Fruit fly (Drosophila melanogaster): Measurements from ENCODE around the gene chm.

The chm gene

DNA sequence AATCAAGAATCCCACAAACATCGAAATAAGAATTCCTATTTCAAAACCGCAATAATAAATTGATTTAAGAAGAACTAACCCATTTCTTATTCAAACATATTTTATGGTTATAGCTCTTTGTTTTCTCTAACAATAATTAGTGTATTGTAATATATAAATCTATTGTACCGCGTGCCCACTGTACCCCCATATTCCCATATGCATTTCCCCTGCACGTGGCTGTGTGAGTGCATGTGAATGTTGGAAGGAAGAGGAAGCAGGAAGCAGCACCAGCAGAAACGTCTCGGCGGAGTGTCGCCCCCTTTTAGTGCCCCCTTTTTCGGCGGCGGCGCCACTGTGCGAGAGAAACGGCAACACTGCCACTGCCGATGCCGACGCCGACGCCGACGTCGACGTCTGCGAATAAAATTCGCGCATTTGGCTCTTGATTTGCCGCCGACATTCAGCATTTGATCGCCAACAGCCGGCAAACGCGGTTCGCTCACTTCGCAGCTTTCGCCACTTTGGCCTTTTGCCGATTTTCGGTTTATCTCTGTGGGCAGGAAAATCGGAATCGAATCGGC, 11.2 kb downstream of the chm start (continued):
- TF ChIP-seq CG11762 (GFP tag; optimal IDR thresholded peaks at IDR 0.05; ENCODE audit: insufficient read depth), result peak; percentile 71
- peak; percentile 76 for TF ChIP-seq CG3032 (tag; optimal IDR thresholded peaks at IDR 0.05)
- peak; percentile 64 for TF ChIP-seq CG6792 (GFP tag; optimal IDR thresholded peaks at IDR 0.05)
- peak; percentile 54 for TF ChIP-seq CG10631 (GFP tag; optimal IDR thresholded peaks at IDR 0.05)
- TF ChIP-seq CG3919 (GFP tag; optimal IDR thresholded peaks at IDR 0.05), result peak; percentile 73
- peak; percentile 76 for TF ChIP-seq achi (GFP tag; optimal IDR thresholded peaks at IDR 0.05)
- peak; percentile 71 for TF ChIP-seq OdsH (GFP tag; optimal IDR thresholded peaks at IDR 0.05)
- peak; percentile 56 for TF ChIP-seq topi (GFP tag; optimal IDR thresholded peaks at IDR 0.05)
- peak; percentile 22 for TF ChIP-seq CG11902 (GFP tag; optimal IDR thresholded peaks at IDR 0.05)
- TF ChIP-seq CG8632 (GFP tag; optimal IDR thresholded peaks at IDR 0.05), result peak; percentile 63
- peak; percentile 22 for TF ChIP-seq spab (GFP tag; optimal IDR thresholded peaks at IDR 0.05)
- TF ChIP-seq Sox102F (GFP tag; optimal IDR thresholded peaks at IDR 0.05), result peak; percentile 81
- TF ChIP-seq acj6 (GFP tag; optimal IDR thresholded peaks at IDR 0.05), result peak; percentile 78
- peak; percentile 1 for TF ChIP-seq Hr38 (GFP tag; optimal IDR thresholded peaks at IDR 0.05)
- peak; percentile 79 for TF ChIP-seq Met (GFP tag; optimal IDR thresholded peaks at IDR 0.05)
- TF ChIP-seq CG9139 (GFP tag; optimal IDR thresholded peaks at IDR 0.05), result peak; percentile 61
- peak; percentile 29 for TF ChIP-seq CG32006 (GFP tag; optimal IDR thresholded peaks at IDR 0.05)
- TF ChIP-seq lz (GFP tag; optimal IDR thresholded peaks at IDR 0.05), result peak; percentile 64
- TF ChIP-seq Ets21C (GFP tag; optimal IDR thresholded peaks at IDR 0.05), result peak; percentile 37
- peak; percentile 82 for TF ChIP-seq Ets96B (tag; optimal IDR thresholded peaks at IDR 0.05)
- peak; percentile 65 for TF ChIP-seq CG10669 (GFP tag; optimal IDR thresholded peaks at IDR 0.05)
- peak; percentile 74 for TF ChIP-seq CG6854 (GFP tag; optimal IDR thresholded peaks at IDR 0.05)
- peak; percentile 64 for TF ChIP-seq Eip75B (GFP tag; optimal IDR thresholded peaks at IDR 0.05)
- TF ChIP-seq fkh (GFP tag; optimal IDR thresholded peaks at IDR 0.05), result no peak
- TF ChIP-seq CG6163 (GFP tag; IDR thresholded peaks at IDR 0.05), result peak; percentile 82
- peak; percentile 27 for TF ChIP-seq Sox15 (GFP tag; optimal IDR thresholded peaks at IDR 0.05)
- peak; percentile 73 for TF ChIP-seq Lpt (GFP tag; optimal IDR thresholded peaks at IDR 0.05)

DNA sequence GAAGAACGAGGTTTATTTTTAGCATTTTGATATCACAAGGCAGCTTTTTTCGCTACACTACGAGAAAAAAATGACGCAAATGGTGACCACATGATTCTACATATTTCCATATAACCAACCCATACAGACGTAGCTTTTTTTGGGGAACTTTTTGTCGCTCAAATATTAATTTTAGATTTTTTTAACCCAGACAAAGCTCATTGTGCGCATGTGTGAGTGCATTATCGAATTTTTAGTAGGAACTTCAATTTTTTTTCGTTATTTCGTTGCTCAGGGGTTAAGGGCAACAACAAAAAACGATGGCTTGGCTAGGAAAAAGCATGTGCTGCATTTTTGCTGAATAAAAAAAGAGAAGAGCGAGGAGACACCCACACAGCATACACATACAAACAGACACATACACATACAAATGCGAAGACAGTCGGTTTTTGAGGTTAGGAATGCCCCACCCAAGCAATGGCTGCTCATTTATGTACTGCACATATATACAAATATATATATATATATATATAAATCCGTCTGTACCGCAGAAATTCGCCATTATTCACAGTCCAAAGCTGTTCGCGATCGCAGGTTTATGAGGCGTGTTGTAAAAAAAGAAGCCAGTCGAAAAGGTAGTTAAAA, 12.2 kb downstream of the chm start:
- peak; percentile 31 for TF ChIP-seq Sox15 (GFP tag; optimal IDR thresholded peaks at IDR 0.05)
- TF ChIP-seq fkh (GFP tag; optimal IDR thresholded peaks at IDR 0.05), result no peak
- TF ChIP-seq Sox14 (GFP tag; optimal IDR thresholded peaks at IDR 0.05), result peak; percentile 71
- TF ChIP-seq CG10631 (GFP tag; optimal IDR thresholded peaks at IDR 0.05), result peak; percentile 69
- no peak for TF ChIP-seq Lpt (GFP tag; optimal IDR thresholded peaks at IDR 0.05)
- no peak for TF ChIP-seq fd85E (GFP tag; optimal IDR thresholded peaks at IDR 0.05)
- peak; percentile 63 for TF ChIP-seq CG15336 (GFP tag; IDR thresholded peaks at IDR 0.05)
- peak; percentile 37 for TF ChIP-seq CG1621 (tag; optimal IDR thresholded peaks at IDR 0.05)
- peak; percentile 64 for TF ChIP-seq OdsH (GFP tag; optimal IDR thresholded peaks at IDR 0.05)
- peak; percentile 36 for TF ChIP-seq Ets96B (tag; optimal IDR thresholded peaks at IDR 0.05)
- peak; percentile 24 for TF ChIP-seq achi (GFP tag; optimal IDR thresholded peaks at IDR 0.05)
- TF ChIP-seq CG11762 (GFP tag; optimal IDR thresholded peaks at IDR 0.05; ENCODE audit: insufficient read depth), result no peak
- no peak for TF ChIP-seq CG6276 (GFP tag; optimal IDR thresholded peaks at IDR 0.05)
- peak; percentile 43 for TF ChIP-seq CG8632 (GFP tag; optimal IDR thresholded peaks at IDR 0.05)
- TF ChIP-seq CG8319 (GFP tag; optimal IDR thresholded peaks at IDR 0.05), result peak; percentile 4
- peak; percentile 43 for TF ChIP-seq CG4318 (GFP tag; optimal IDR thresholded peaks at IDR 0.05)
- peak; percentile 49 for TF ChIP-seq CG10669 (GFP tag; optimal IDR thresholded peaks at IDR 0.05)
- peak; percentile 53 for TF ChIP-seq Eip75B (GFP tag; optimal IDR thresholded peaks at IDR 0.05)
- peak; percentile 80 for TF ChIP-seq svp (GFP tag)
- TF ChIP-seq CG34406 (GFP tag; optimal IDR thresholded peaks at IDR 0.05), result no peak
- TF ChIP-seq CG32006 (GFP tag; optimal IDR thresholded peaks at IDR 0.05), result peak; percentile 75
- TF ChIP-seq lz (GFP tag; optimal IDR thresholded peaks at IDR 0.05), result peak; percentile 50
- peak; percentile 42 for TF ChIP-seq topi (GFP tag; optimal IDR thresholded peaks at IDR 0.05)
- TF ChIP-seq salr (GFP tag; optimal IDR thresholded peaks at IDR 0.05), result peak in 1 of 2 experiments; percentile 60
- TF ChIP-seq CG6854 (GFP tag; optimal IDR thresholded peaks at IDR 0.05), result no peak
- peak; percentile 52 for TF ChIP-seq net (GFP tag; optimal IDR thresholded peaks at IDR 0.05)
- peak; percentile 6 for TF ChIP-seq vri (GFP tag; optimal IDR thresholded peaks at IDR 0.05)
- TF ChIP-seq CG16779 (tag; optimal IDR thresholded peaks at IDR 0.05), result no peak
- TF ChIP-seq dac (GFP tag; optimal IDR thresholded peaks at IDR 0.05), result peak; percentile 29
- TF ChIP-seq eg (GFP tag; IDR thresholded peaks at IDR 0.05), result peak; percentile 71; the same call in 2 of the 3 replicates
- peak; percentile 24 for TF ChIP-seq fd59A (GFP tag; optimal IDR thresholded peaks at IDR 0.05)
- TF ChIP-seq CG6792 (GFP tag; optimal IDR thresholded peaks at IDR 0.05), result peak; percentile 36
- no peak for TF ChIP-seq CG11902 (GFP tag; optimal IDR thresholded peaks at IDR 0.05)
- no peak for TF ChIP-seq Eip93F (GFP tag; optimal IDR thresholded peaks at IDR 0.05)
- TF ChIP-seq Hr39 (GFP tag; optimal IDR thresholded peaks at IDR 0.05), result peak; percentile 64
- TF ChIP-seq Hr4 (GFP tag; optimal IDR thresholded peaks at IDR 0.05), result peak; percentile 67
